Fruit fly (Drosophila melanogaster): Measurements from ENCODE around the gene CG14626.

The CG14626 gene

DNA sequence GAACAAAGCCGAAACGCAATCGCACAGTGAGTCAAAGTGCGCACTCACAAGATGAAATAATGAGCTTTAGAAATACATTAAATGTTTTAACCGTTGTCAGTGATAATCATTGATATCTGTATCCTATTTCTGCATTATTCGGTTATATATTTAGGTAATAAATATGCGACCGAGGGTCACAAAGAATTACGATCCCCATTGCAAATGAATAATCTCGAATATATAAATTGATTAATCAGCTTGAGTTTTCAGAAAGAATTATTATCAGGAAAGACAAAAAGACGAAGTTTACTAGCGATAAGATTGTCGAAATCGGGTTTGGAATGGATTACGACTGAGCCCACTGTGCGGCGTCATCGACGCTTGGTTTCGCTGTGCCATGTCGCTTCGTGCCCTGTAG is 13.6 kb upstream of the CG14626 start (continued):
- TF ChIP-seq E2f2 (GFP tag; IDR thresholded peaks at IDR 0.05), result no peak; the same call in 1 of the 2 replicates
- peak; percentile 17 for TF ChIP-seq ems (GFP tag; optimal IDR thresholded peaks at IDR 0.05)
- peak; percentile 9 for TF ChIP-seq CG9817 (tag; optimal IDR thresholded peaks at IDR 0.05)
- peak; percentile 36 for TF ChIP-seq nom (GFP tag; optimal IDR thresholded peaks at IDR 0.05)
- TF ChIP-seq CG10431 (GFP tag; optimal IDR thresholded peaks at IDR 0.05), result no peak
- TF ChIP-seq sisA (GFP tag; IDR thresholded peaks at IDR 0.05), result no peak
- TF ChIP-seq Elba2 (GFP tag; optimal IDR thresholded peaks at IDR 0.05), result no peak
- TF ChIP-seq zen (tag; optimal IDR thresholded peaks at IDR 0.05), result no peak
- TF ChIP-seq D19B (GFP tag; optimal IDR thresholded peaks at IDR 0.05), result peak; percentile 37
- no peak for TF ChIP-seq CG10565 (GFP tag; optimal IDR thresholded peaks at IDR 0.05)
- TF ChIP-seq croc (GFP tag; conservative IDR thresholded peaks at IDR 0.05), result no peak
- TF ChIP-seq CG6791 (GFP tag; IDR thresholded peaks at IDR 0.05; ENCODE audit: partially characterized antibody), result no peak
- TF ChIP-seq Atf-2 (GFP tag; optimal IDR thresholded peaks at IDR 0.05), result peak; percentile 12
- TF ChIP-seq Optix (GFP tag; IDR thresholded peaks at IDR 0.05), result no peak
- no peak for TF ChIP-seq CG31365 (tag; optimal IDR thresholded peaks at IDR 0.05)
- no peak for TF ChIP-seq CG12744 (GFP tag; optimal IDR thresholded peaks at IDR 0.05)
- TF ChIP-seq Nf-YB (GFP tag; optimal IDR thresholded peaks at IDR 0.05), result no peak
- no peak for TF ChIP-seq jumu (GFP tag; optimal IDR thresholded peaks at IDR 0.05)
- TF ChIP-seq HLHmδ (GFP tag; optimal IDR thresholded peaks at IDR 0.05), result no peak
- TF ChIP-seq Sox102F (GFP tag; optimal IDR thresholded peaks at IDR 0.05), result peak; percentile 33
- no peak for TF ChIP-seq zf30C (GFP tag; optimal IDR thresholded peaks at IDR 0.05)
- TF ChIP-seq eve (GFP tag; optimal IDR thresholded peaks at IDR 0.05), result no peak
- no peak for TF ChIP-seq salm (tag; optimal IDR thresholded peaks at IDR 0.05)
- peak; percentile 28 for TF ChIP-seq slbo (GFP tag; IDR thresholded peaks at IDR 0.05)
- TF ChIP-seq mam (GFP tag; optimal IDR thresholded peaks at IDR 0.05), result peak; percentile 16
- TF ChIP-seq aop (GFP tag; IDR thresholded peaks at IDR 0.05), result no peak
- TF ChIP-seq Jarid2 (GFP tag; optimal IDR thresholded peaks at IDR 0.05), result peak; percentile 3
- peak; percentile 11 for TF ChIP-seq CG12219 (GFP tag; optimal IDR thresholded peaks at IDR 0.05)
- no peak for TF ChIP-seq her (GFP tag; optimal IDR thresholded peaks at IDR 0.05)
- no peak for TF ChIP-seq Nf-YA (GFP tag; IDR thresholded peaks at IDR 0.05)
- no peak for TF ChIP-seq fd102C (GFP tag; optimal IDR thresholded peaks at IDR 0.05)
- no peak for TF ChIP-seq zfh2 (GFP tag; optimal IDR thresholded peaks at IDR 0.05)
- peak; percentile 49 for TF ChIP-seq org-1 (GFP tag; optimal IDR thresholded peaks at IDR 0.05)
- no peak for TF ChIP-seq repo (GFP tag; optimal IDR thresholded peaks at IDR 0.05)
- no peak for TF ChIP-seq CG11723 (GFP tag; optimal IDR thresholded peaks at IDR 0.05)
- peak; percentile 59 for TF ChIP-seq CG9727 (GFP tag; optimal IDR thresholded peaks at IDR 0.05)
- no peak for TF ChIP-seq Lpt (GFP tag; optimal IDR thresholded peaks at IDR 0.05)
- TF ChIP-seq NK7.1 (GFP tag; optimal IDR thresholded peaks at IDR 0.05), result peak; percentile 15
- TF ChIP-seq CG6854 (GFP tag; optimal IDR thresholded peaks at IDR 0.05), result peak; percentile 14
- no peak for TF ChIP-seq sima (GFP tag; optimal IDR thresholded peaks at IDR 0.05)
- peak; percentile 59 for TF ChIP-seq CG13424 (tag; optimal IDR thresholded peaks at IDR 0.05)
- TF ChIP-seq fu2 (GFP tag; optimal IDR thresholded peaks at IDR 0.05), result peak; percentile 3
- no peak for TF ChIP-seq CG1024 (GFP tag; IDR thresholded peaks at IDR 0.05)
- TF ChIP-seq twi (tag; optimal IDR thresholded peaks at IDR 0.05), result no peak
- TF ChIP-seq CG1792 (GFP tag; optimal IDR thresholded peaks at IDR 0.05), result no peak
- no peak for TF ChIP-seq CG7357 (GFP tag; IDR thresholded peaks at IDR 0.05)
- TF ChIP-seq CG18011 (GFP tag; optimal IDR thresholded peaks at IDR 0.05), result no peak
- TF ChIP-seq gsb-n (tag; optimal IDR thresholded peaks at IDR 0.05), result no peak
- no peak for TF ChIP-seq bowl (GFP tag; IDR thresholded peaks at IDR 0.05)
- TF ChIP-seq fd3F (GFP tag; optimal IDR thresholded peaks at IDR 0.05), result peak; percentile 41
- TF ChIP-seq CG3065 (GFP tag; optimal IDR thresholded peaks at IDR 0.05), result no peak
- TF ChIP-seq CG13123 (GFP tag; optimal IDR thresholded peaks at IDR 0.05), result no peak

Measured in whole organism, embryonic.